Fruit fly (Drosophila melanogaster): Measurements from ENCODE around the gene INPP5E.

Gene INPP5E

DNA sequence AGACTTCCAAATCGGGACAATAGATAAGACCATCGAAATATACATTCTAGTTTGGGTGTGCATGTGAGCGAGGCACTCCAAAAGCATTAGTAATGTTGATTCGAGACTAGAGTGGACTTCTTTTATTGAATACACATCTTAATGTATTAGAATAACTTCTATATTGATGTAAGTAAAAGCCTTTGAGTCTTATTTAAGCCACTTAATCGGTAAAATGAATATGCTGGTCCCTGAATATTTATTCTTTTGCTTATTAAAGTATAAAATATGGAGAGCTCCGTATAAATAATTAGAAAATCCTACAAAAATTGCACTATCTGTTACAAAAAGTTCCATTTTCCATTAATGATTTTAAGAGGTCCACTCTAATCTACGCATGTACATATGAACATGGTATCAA lies 7.6 kb upstream of the INPP5E start (continued):
- TF ChIP-seq CG5245 (GFP tag; optimal IDR thresholded peaks at IDR 0.05) (no peak), dm (GFP tag; optimal IDR thresholded peaks at IDR 0.05) (no peak), CG7839 (tag; optimal IDR thresholded peaks at IDR 0.05) (peak; percentile 51), CG6272 (GFP tag; IDR thresholded peaks at IDR 0.05) (no peak), Hmr (GFP tag; optimal IDR thresholded peaks at IDR 0.05) (peak; percentile 52), CG6689 (GFP tag; IDR thresholded peaks at IDR 0.05) (0 out of 2 replicates have a peak, but pooled peaks have one; percentile 25), wdn (GFP tag; IDR thresholded peaks at IDR 0.05) (no peak), gro (GFP tag; optimal IDR thresholded peaks at IDR 0.05) (no peak), Hr51 (GFP tag; optimal IDR thresholded peaks at IDR 0.05) (peak in 1 of 2 experiments; percentile 66), CG30431 (GFP tag; optimal IDR thresholded peaks at IDR 0.05) (no peak), CG3847 (GFP tag; IDR thresholded peaks at IDR 0.05) (no peak), Doc2 (GFP tag; IDR thresholded peaks at IDR 0.05) (no peak), hth (optimal IDR thresholded peaks at IDR 0.05) (no peak), Hsf (GFP tag; optimal IDR thresholded peaks at IDR 0.05) (peak; percentile 7), CG1603 (tag; optimal IDR thresholded peaks at IDR 0.05) (no peak), sr (GFP tag; IDR thresholded peaks at IDR 0.05) (no peak), CG2202 (tag; optimal IDR thresholded peaks at IDR 0.05) (no peak), CG4820 (GFP tag; optimal IDR thresholded peaks at IDR 0.05) (no peak), CG9876 (GFP tag; optimal IDR thresholded peaks at IDR 0.05) (no peak), tna (GFP tag; IDR thresholded peaks at IDR 0.05; ENCODE audit: partially characterized antibody) (no peak), corto (GFP tag; optimal IDR thresholded peaks at IDR 0.05) (no peak), klu (GFP tag; IDR thresholded peaks at IDR 0.05) (no peak), CG13775 (GFP tag; optimal IDR thresholded peaks at IDR 0.05) (peak; percentile 3), CG31388 (GFP tag; optimal IDR thresholded peaks at IDR 0.05) (no peak), Sry-β (GFP tag; optimal IDR thresholded peaks at IDR 0.05) (no peak), Chrac-16 (GFP tag; optimal IDR thresholded peaks at IDR 0.05) (no peak), cad (GFP tag; optimal IDR thresholded peaks at IDR 0.05) (no peak), CG6683 (GFP tag; optimal IDR thresholded peaks at IDR 0.05) (peak; percentile 16), hkb (optimal IDR thresholded peaks at IDR 0.05) (no peak), hkb (GFP tag; IDR thresholded peaks at IDR 0.05) (0 out of 2 replicates have a peak, but pooled peaks have one; percentile 19), CG34376 (GFP tag; optimal IDR thresholded peaks at IDR 0.05) (peak; percentile 31), chif (GFP tag; optimal IDR thresholded peaks at IDR 0.05) (no peak), CG30020 (tag; optimal IDR thresholded peaks at IDR 0.05) (no peak), CG9817 (tag; optimal IDR thresholded peaks at IDR 0.05) (peak; percentile 26), fd96Cb (tag; optimal IDR thresholded peaks at IDR 0.05) (peak; percentile 22), CG13287 (GFP tag; IDR thresholded peaks at IDR 0.05; ENCODE audit: partially characterized antibody) (no peak), zfh2 (GFP tag; optimal IDR thresholded peaks at IDR 0.05) (no peak), repo (GFP tag; optimal IDR thresholded peaks at IDR 0.05) (no peak), maf-S (GFP tag; optimal IDR thresholded peaks at IDR 0.05) (no peak), Max (GFP tag; optimal IDR thresholded peaks at IDR 0.05) (no peak), Awh (GFP tag; IDR thresholded peaks at IDR 0.05) (no peak), hb (GFP tag; IDR thresholded peaks at IDR 0.05; ENCODE audit: partially characterized antibody) (no peak), zen2 (GFP tag; IDR thresholded peaks at IDR 0.05; ENCODE audit: partially characterized antibody) (no peak), bowl (GFP tag; IDR thresholded peaks at IDR 0.05) (no peak), mirr (GFP tag; optimal IDR thresholded peaks at IDR 0.05) (no peak), ac (GFP tag; optimal IDR thresholded peaks at IDR 0.05) (no peak), CG1233 (GFP tag; optimal IDR thresholded peaks at IDR 0.05) (peak; percentile 22), lilli (GFP tag; optimal IDR thresholded peaks at IDR 0.05) (no peak), CG10462 (GFP tag; optimal IDR thresholded peaks at IDR 0.05) (no peak), CG12219 (GFP tag; optimal IDR thresholded peaks at IDR 0.05) (no peak), Fer1 (GFP tag; optimal IDR thresholded peaks at IDR 0.05) (peak; percentile 76), CG7372 (GFP tag; IDR thresholded peaks at IDR 0.05) (no peak)

All from whole organism, embryonic.